Fruit fly (Drosophila melanogaster): ENCODE measurements around the gene ApepP.
A peak's percentile ranks its signal among the peaks of the same experiment; 100 is the strongest.

Gene ApepP

dm6 chr2L:16868897-16869324 is 41.3 kb downstream of the ApepP start (continued):
- TF ChIP-seq CG32767 (GFP tag; IDR thresholded peaks at IDR 0.05) (0 out of 2 replicates have a peak, but pooled peaks have one; percentile 27), Rx (GFP tag; IDR thresholded peaks at IDR 0.05) (no peak), crol (GFP tag; IDR thresholded peaks at IDR 0.05) (peak; percentile 72), Vsx1 (GFP tag; optimal IDR thresholded peaks at IDR 0.05) (peak; percentile 29), CG7987 (GFP tag; optimal IDR thresholded peaks at IDR 0.05) (no peak), ato (GFP tag; IDR thresholded peaks at IDR 0.05; ENCODE audit: partially characterized antibody) (no peak), ken (GFP tag; IDR thresholded peaks at IDR 0.05) (no peak), NfI (GFP tag; optimal IDR thresholded peaks at IDR 0.05) (peak; percentile 12), CG6654 (GFP tag; optimal IDR thresholded peaks at IDR 0.05) (no peak), CG1529 (GFP tag; optimal IDR thresholded peaks at IDR 0.05) (no peak), CG9932 (GFP tag; IDR thresholded peaks at IDR 0.05) (peak; percentile 39; the same call in 1 of the 2 replicates), Hr3 (GFP tag; optimal IDR thresholded peaks at IDR 0.05) (peak; percentile 23), gce (GFP tag; IDR thresholded peaks at IDR 0.05) (no peak), dmrt99B (tag; optimal IDR thresholded peaks at IDR 0.05) (peak; percentile 75), CG14710 (tag; optimal IDR thresholded peaks at IDR 0.05) (no peak), CG5180 (GFP tag; optimal IDR thresholded peaks at IDR 0.05) (peak; percentile 15), stc (GFP tag; IDR thresholded peaks at IDR 0.05) (peak; percentile 44; the same call in 1 of the 2 replicates), CG15601 (tag; optimal IDR thresholded peaks at IDR 0.05) (peak; percentile 34), Xrp1 (GFP tag; IDR thresholded peaks at IDR 0.05) (peak; percentile 41; the same call in 1 of the 2 replicates), CG15269 (tag; optimal IDR thresholded peaks at IDR 0.05) (peak; percentile 66), CG3838 (GFP tag; optimal IDR thresholded peaks at IDR 0.05) (no peak), CkIIα-i1 (GFP tag; IDR thresholded peaks at IDR 0.05) (no peak), Nf-YB (GFP tag; optimal IDR thresholded peaks at IDR 0.05) (peak; percentile 34), CG13775 (GFP tag; optimal IDR thresholded peaks at IDR 0.05) (peak; percentile 6), btn (GFP tag; optimal IDR thresholded peaks at IDR 0.05) (no peak), CG2120 (GFP tag; optimal IDR thresholded peaks at IDR 0.05) (no peak), Sry-δ (GFP tag; optimal IDR thresholded peaks at IDR 0.05) (no peak), CoRest (tag; optimal IDR thresholded peaks at IDR 0.05) (peak; percentile 67), CG6175 (GFP tag; IDR thresholded peaks at IDR 0.05) (no peak), tup (GFP tag; optimal IDR thresholded peaks at IDR 0.05) (no peak), ap (GFP tag; IDR thresholded peaks at IDR 0.05) (0 out of 2 replicates have a peak, but pooled peaks have one; percentile 13), tap (tag; optimal IDR thresholded peaks at IDR 0.05) (peak; percentile 33), CG2202 (tag; optimal IDR thresholded peaks at IDR 0.05) (no peak), hkb (optimal IDR thresholded peaks at IDR 0.05) (no peak), hkb (GFP tag; IDR thresholded peaks at IDR 0.05) (peak; percentile 53; the same call in 1 of the 2 replicates), gro (GFP tag; optimal IDR thresholded peaks at IDR 0.05) (no peak), CG13624 (GFP tag; optimal IDR thresholded peaks at IDR 0.05) (no peak), CG31365 (tag; optimal IDR thresholded peaks at IDR 0.05) (no peak), pnt (GFP tag; optimal IDR thresholded peaks at IDR 0.05) (no peak), CG9817 (tag; optimal IDR thresholded peaks at IDR 0.05) (peak; percentile 38), CG8765 (GFP tag; IDR thresholded peaks at IDR 0.05) (no peak), CG14667 (GFP tag; IDR thresholded peaks at IDR 0.05) (peak; percentile 29; the same call in 1 of the 2 replicates), CG42726 (GFP tag; IDR thresholded peaks at IDR 0.05; ENCODE audit: partially characterized antibody) (no peak), vvl (GFP tag; IDR thresholded peaks at IDR 0.05) (no peak), CG3163 (GFP tag; optimal IDR thresholded peaks at IDR 0.05) (no peak), CG13296 (GFP tag; optimal IDR thresholded peaks at IDR 0.05) (peak; percentile 44), run (tag; optimal IDR thresholded peaks at IDR 0.05) (peak; percentile 1), Myb (GFP tag; optimal IDR thresholded peaks at IDR 0.05) (no peak), lov (optimal IDR thresholded peaks at IDR 0.05) (no peak), lov (GFP tag; IDR thresholded peaks at IDR 0.05) (no peak), cato (GFP tag; optimal IDR thresholded peaks at IDR 0.05; ENCODE audit: borderline replicate concordance) (no peak), CG12299 (tag; optimal IDR thresholded peaks at IDR 0.05) (no peak)
